Worm (Caenorhabditis elegans) whole organism, L1 larva: Measurements from ENCODE around the gene F17A2.13.

Experiments
- C04F5.9 ChIP-seq: sonication (generic microtip); optimal IDR thresholded peaks from 2 replicates; lab custom pipeline; 2016; ENCODE audit warnings: missing genetic modification characterization, missing compliant biosample characterization
- F16B12.6 ChIP-seq: fragments of 150-350 bp; optimal IDR thresholded peaks from 2 replicates; lab custom pipeline; 2014; ENCODE audit warnings: missing biosample characterization, missing genetic modification characterization
- Y116A8C.19 ChIP-seq: sonication (generic microtip); optimal IDR thresholded peaks from 2 replicates; lab custom pipeline; 2016; ENCODE audit warnings: missing compliant biosample characterization, missing genetic modification characterization, borderline replicate concordance
- alr-1 ChIP-seq: fragments of 200-800 bp; sonication (Bioruptor generic); optimal IDR thresholded peaks from 2 replicates; lab custom pipeline; 2018; ENCODE audit warnings: borderline replicate concordance, mild to moderate bottlenecking, missing genetic modification characterization, missing compliant biosample characterization
- ceh-82 ChIP-seq, 3 experiments: fragments of 150-350 bp in 1 of 3; sonication (generic microtip) in 2 of 3; optimal IDR thresholded peaks; 2 replicates each; lab custom pipeline; 2014 to 2017; ENCODE audit warnings: missing biosample characterization in 3 of 3, missing genetic modification characterization in 3 of 3
- ceh-90 ChIP-seq: sonication (generic microtip); optimal IDR thresholded peaks from 2 replicates; lab custom pipeline; 2016; ENCODE audit warnings: missing genetic modification characterization, missing compliant biosample characterization
- ces-1 ChIP-seq: fragments of 150-350 bp; optimal IDR thresholded peaks from 2 replicates; lab custom pipeline; 2014; ENCODE audit warnings: missing biosample characterization, missing genetic modification reagents, missing genetic modification characterization
- dpl-1 ChIP-seq, 3 experiments: fragments of 150-350 bp in 2 of 3; sonication (generic microtip) in 1 of 3; optimal IDR thresholded peaks; 2 replicates each; lab custom pipeline; 2014 to 2017; ENCODE audit warnings: missing biosample characterization in 3 of 3, missing genetic modification characterization in 3 of 3, missing genetic modification reagents in 3 of 3
- efl-1 ChIP-seq, 4 experiments: fragments of 150-350 bp; optimal IDR thresholded peaks in 3 of 4; peaks in 1 of 4; 1 replicate in 1 of 4; 2 replicates in 3 of 4; lab custom pipeline; 2014; ENCODE audit warnings: missing biosample characterization in 2 of 4, missing genetic modification characterization in 2 of 4, missing genetic modification reagents in 2 of 4
- efl-3 ChIP-seq: fragments of 200-800 bp; sonication (Bioruptor generic); optimal IDR thresholded peaks from 2 replicates; lab custom pipeline; 2018; ENCODE audit warnings: mild to moderate bottlenecking, missing genetic modification characterization, missing compliant biosample characterization
- egl-27 ChIP-seq, 2 experiments: fragments of 150-350 bp in 1 of 2; sonication (generic microtip); optimal IDR thresholded peaks; 3 replicates each; lab custom pipeline; 2017 to 2018; ENCODE audit warnings: missing biosample characterization in 2 of 2, missing genetic modification characterization in 2 of 2, missing genetic modification reagents in 2 of 2
- fkh-4 ChIP-seq: sonication (generic microtip); optimal IDR thresholded peaks from 2 replicates; lab custom pipeline; 2016; ENCODE audit warnings: missing compliant biosample characterization, missing genetic modification characterization, borderline replicate concordance
- fkh-8 ChIP-seq: sonication (generic microtip); optimal IDR thresholded peaks from 2 replicates; lab custom pipeline; 2016; ENCODE audit warnings: mild to moderate bottlenecking, missing genetic modification characterization, missing compliant biosample characterization
- fos-1 ChIP-seq: fragments of 150-350 bp; optimal IDR thresholded peaks from 2 replicates; lab custom pipeline; 2014; ENCODE audit warnings: missing biosample characterization, missing genetic modification characterization
- hlh-4 ChIP-seq: sonication (generic microtip); optimal IDR thresholded peaks from 2 replicates; lab custom pipeline; 2016; ENCODE audit warnings: mild to moderate bottlenecking, missing genetic modification characterization, missing compliant biosample characterization
- lin-14 ChIP-seq: fragments of 200-800 bp; sonication (Bioruptor generic); optimal IDR thresholded peaks from 2 replicates; lab custom pipeline; 2018; ENCODE audit warnings: mild to moderate bottlenecking, missing genetic modification characterization, moderate library complexity, missing compliant biosample characterization
- lin-15B ChIP-seq: fragments of 150-350 bp; sonication (generic microtip); optimal IDR thresholded peaks from 3 replicates; lab custom pipeline; 2014; ENCODE audit warnings: missing biosample characterization, missing genetic modification characterization
- lsy-2 ChIP-seq, 2 experiments: fragments of 150-350 bp; optimal IDR thresholded peaks; 2 replicates each; lab custom pipeline; 2014; ENCODE audit warnings: missing biosample characterization in 2 of 2, missing genetic modification characterization in 2 of 2
- mdl-1 ChIP-seq, 2 experiments: fragments of 150-350 bp; optimal IDR thresholded peaks; 2 replicates each; lab custom pipeline; 2014 to 2017; ENCODE audit warnings: missing biosample characterization in 2 of 2, missing genetic modification characterization in 2 of 2, inconsistent platforms in 1 of 2
- nhr-84 ChIP-seq: sonication (generic microtip); optimal IDR thresholded peaks from 2 replicates; lab custom pipeline; 2017; ENCODE audit warnings: missing biosample characterization, missing genetic modification characterization
- nhr-90 ChIP-seq: sonication (generic microtip); optimal IDR thresholded peaks from 2 replicates; lab custom pipeline; 2016; ENCODE audit warnings: mild to moderate bottlenecking, missing genetic modification characterization, missing compliant biosample characterization; ENCODE audit not compliant: poor library complexity
- pag-3 ChIP-seq: sonication (generic microtip); optimal IDR thresholded peaks from 2 replicates; lab custom pipeline; 2017; ENCODE audit warnings: missing genetic modification characterization, mild to moderate bottlenecking, missing compliant biosample characterization, antibody characterized with exemption, borderline replicate concordance; ENCODE audit not compliant: insufficient read depth
- skn-1 ChIP-seq: fragments of 150-350 bp; optimal IDR thresholded peaks from 2 replicates; lab custom pipeline; 2014; ENCODE audit warnings: missing biosample characterization, missing genetic modification characterization
- snpc-4 ChIP-seq: fragments of 150-350 bp; optimal IDR thresholded peaks from 2 replicates; lab custom pipeline; 2014; ENCODE audit warnings: missing biosample characterization, missing genetic modification characterization
- snu-23 ChIP-seq: sonication (generic microtip); optimal IDR thresholded peaks from 2 replicates; lab custom pipeline; 2016; ENCODE audit warnings: missing genetic modification characterization, missing compliant biosample characterization
- sptf-1 ChIP-seq: fragments of 150-350 bp; optimal IDR thresholded peaks from 2 replicates; lab custom pipeline; 2014; ENCODE audit warnings: missing biosample characterization, missing genetic modification characterization
- sup-37 ChIP-seq: fragments of 200-800 bp; sonication (Bioruptor generic); optimal IDR thresholded peaks from 2 replicates; lab custom pipeline; 2018; ENCODE audit warnings: mild to moderate bottlenecking, missing genetic modification characterization, missing compliant biosample characterization
- tlp-1 ChIP-seq: fragments of 150-350 bp; optimal IDR thresholded peaks from 2 replicates; lab custom pipeline; 2014; ENCODE audit warnings: missing biosample characterization, missing genetic modification characterization
- unc-130 ChIP-seq: fragments of 150-350 bp; optimal IDR thresholded peaks from 2 replicates; lab custom pipeline; 2017; ENCODE audit warnings: missing biosample characterization, missing genetic modification characterization, inconsistent platforms
- zag-1 ChIP-seq: fragments of 150-350 bp; optimal IDR thresholded peaks from 2 replicates; lab custom pipeline; 2014; ENCODE audit warnings: missing biosample characterization, missing genetic modification characterization
- zip-4 ChIP-seq: fragments of 200-800 bp; sonication (Bioruptor generic); optimal IDR thresholded peaks from 2 replicates; lab custom pipeline; 2018; ENCODE audit warnings: mild to moderate bottlenecking, missing genetic modification characterization, moderate library complexity, missing compliant biosample characterization
- ztf-11 ChIP-seq, 2 experiments: sonication (generic microtip); optimal IDR thresholded peaks; 2 replicates each; lab custom pipeline; 2016 to 2017; ENCODE audit warnings: missing genetic modification characterization in 2 of 2, missing biosample characterization in 1 of 2, missing compliant biosample characterization in 1 of 2

The F17A2.13 gene

DNA sequence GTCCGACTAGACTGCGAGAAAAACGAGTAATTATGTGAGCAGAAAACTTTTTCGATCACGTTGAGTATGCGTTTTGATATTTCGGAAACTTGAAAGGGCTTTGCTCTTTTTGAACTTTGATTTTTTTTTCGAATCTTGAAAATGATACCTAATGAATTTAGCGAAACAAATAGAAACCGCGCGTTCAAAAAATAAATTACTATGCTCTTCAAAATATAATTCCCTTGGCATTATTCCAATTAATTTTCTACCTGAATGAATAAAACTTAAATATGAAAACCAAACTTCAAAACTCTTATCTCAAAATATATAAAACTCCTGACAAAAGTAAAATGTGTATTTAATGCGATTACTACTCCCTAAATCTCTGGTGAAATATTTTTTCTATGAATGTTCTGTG, 6.2 kb upstream of the F17A2.13 start, which contains the start of gene xtr-2:
xtr-2 (plus strand) TSS at position 301 of the 400 bp plus-strand sequence.
- TF ChIP-seq mdl-1 (tag; optimal IDR thresholded peaks at IDR 0.05; lab: Kevin White, UChicago) (no peak), fkh-4 (tag; lab: Kevin White, UChicago) (no peak), fkh-8 (tag; lab: Kevin White, UChicago) (no peak), tlp-1 (no peak), ceh-82 (tag; optimal IDR thresholded peaks at IDR 0.05; lab: Kevin White, UChicago) (no peak), sup-37 (GFP tag; lab: Kevin White, UChicago) (no peak), ztf-11 (tag; optimal IDR thresholded peaks at IDR 0.05; lab: Kevin White, UChicago) (no peak), fos-1 (tag; lab: Kevin White, UChicago) (no peak)
- TF ChIP-seq, all 84 proteins: peak for 0

DNA sequence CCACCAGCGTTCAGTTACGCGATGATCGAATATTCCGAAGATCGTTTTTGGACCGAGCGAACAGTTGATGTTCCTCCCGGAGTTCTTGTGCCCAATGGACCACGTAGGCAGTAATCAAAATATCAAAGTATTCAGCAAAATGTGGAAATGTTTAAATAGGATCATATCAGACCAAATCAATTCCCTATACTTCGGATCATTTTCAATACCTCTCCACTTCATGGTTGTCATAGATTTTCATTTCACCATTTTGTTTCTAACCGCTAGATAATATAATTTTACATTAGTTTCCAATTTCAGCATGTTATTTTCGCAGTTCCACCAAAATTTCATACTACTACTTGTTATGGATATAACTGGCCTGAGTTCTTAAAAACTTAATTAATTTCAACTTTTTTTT, 3.9 kb upstream of the F17A2.13 start:
- TF ChIP-seq pag-3 (tag; lab: Kevin White, UChicago) (no peak), unc-130 (tag; lab: Kevin White, UChicago) (no peak), alr-1 (tag; lab: Kevin White, UChicago) (no peak), Y116A8C.19 (no peak), nhr-84 (tag; lab: Kevin White, UChicago) (no peak), C04F5.9 (tag; lab: Kevin White, UChicago) (no peak), lin-14 (GFP tag; lab: Kevin White, UChicago) (no peak), snu-23 (no peak), mdl-1 (tag; optimal IDR thresholded peaks at IDR 0.05; lab: Kevin White, UChicago) (no peak), ceh-90 (tag; lab: Kevin White, UChicago) (no peak), efl-3 (GFP tag; lab: Kevin White, UChicago) (no peak), zip-4 (GFP tag; lab: Kevin White, UChicago) (no peak), lsy-2 (tag; optimal IDR thresholded peaks at IDR 0.05; lab: Kevin White, UChicago) (no peak), dpl-1 (GFP tag; optimal IDR thresholded peaks at IDR 0.05; lab: Kevin White, UChicago) (no peak), nhr-90 (tag; lab: Kevin White, UChicago) (no peak)
- TF ChIP-seq, all 84 proteins: peak for 0

DNA sequence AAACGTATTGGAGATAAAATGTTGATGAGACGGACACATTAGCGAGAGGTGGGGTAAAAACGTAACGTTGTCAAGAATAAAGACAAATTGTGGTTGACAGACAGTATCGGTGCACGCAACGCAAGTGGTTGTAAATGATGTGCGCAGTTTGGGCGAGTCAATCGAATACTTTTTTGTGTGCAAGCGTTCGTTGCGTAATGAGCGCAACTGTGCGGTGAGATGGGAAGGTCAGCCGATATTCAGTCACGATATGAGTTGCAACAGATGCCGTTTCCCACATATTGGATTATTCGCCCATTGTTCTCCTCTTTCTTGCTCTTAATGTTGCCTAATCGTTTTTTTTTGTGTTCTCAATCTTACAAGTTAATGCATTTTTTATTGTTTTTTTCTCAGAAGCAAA, 720 bp upstream of the F17A2.13 start, which contains the start of gene ceh-40:
ceh-40 (minus strand) TSS at position 41 of the 400 bp plus-strand sequence.
- TF ChIP-seq snpc-4 (tag; lab: Kevin White, UChicago): no peak
- no peak for TF ChIP-seq ces-1 (GFP tag; lab: Kevin White, UChicago)
- TF ChIP-seq lin-15B (tag; lab: Kevin White, UChicago): no peak
- no peak for TF ChIP-seq sptf-1 (tag; lab: Kevin White, UChicago)
- TF ChIP-seq egl-27 (tag; optimal IDR thresholded peaks at IDR 0.05; lab: Kevin White, UChicago): no peak
- TF ChIP-seq skn-1 (tag; lab: Kevin White, UChicago): no peak

DNA sequence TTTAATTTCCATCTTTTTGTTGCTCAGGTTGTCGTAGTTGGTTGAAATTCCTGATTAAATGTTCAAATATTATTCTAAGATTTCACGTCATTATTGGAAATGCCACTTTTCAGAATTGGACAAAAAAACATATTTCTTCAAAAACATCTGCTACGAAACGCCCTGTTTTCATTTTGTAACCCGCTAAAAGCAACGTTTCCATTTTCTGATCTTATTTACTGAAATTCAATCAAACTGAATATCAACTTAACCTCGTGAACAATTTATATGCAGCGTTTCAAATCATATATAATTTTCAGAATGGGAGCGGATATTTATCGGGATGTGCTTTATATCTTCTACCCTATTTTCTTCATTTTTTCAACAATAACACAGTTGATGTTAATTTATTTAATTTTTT, 2.0 kb downstream of the F17A2.13 start, which contains the start of gene srd-40:
srd-40 (plus strand) TSS at position 301 of the 400 bp plus-strand sequence.
- TF ChIP-seq fkh-8 (tag; lab: Kevin White, UChicago) (peak; percentile 44), hlh-4 (tag; lab: Kevin White, UChicago) (peak; percentile 19), zag-1 (no peak)

DNA sequence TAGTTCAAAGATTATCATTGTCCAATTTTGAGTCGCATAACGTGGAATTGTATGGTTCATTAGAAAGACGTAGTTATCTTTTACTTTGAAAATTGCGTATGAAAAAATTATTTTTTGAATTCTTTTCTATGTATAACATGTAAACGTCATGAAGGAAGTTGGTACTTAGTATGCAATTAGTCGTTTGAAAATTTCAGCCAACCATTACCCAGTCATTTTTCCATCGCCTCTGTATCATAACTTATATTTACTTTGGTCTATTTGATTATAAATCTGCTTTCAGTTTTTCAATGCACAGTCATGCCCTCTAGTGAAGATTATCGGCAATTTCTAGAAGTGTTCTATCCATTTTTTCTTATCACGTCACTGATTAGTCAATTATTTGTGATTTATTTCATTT, 5.0 kb downstream of the F17A2.13 start, which contains the start of gene srd-41:
srd-41 (plus strand) TSS at position 301 of the 400 bp plus-strand sequence.
- TF ChIP-seq Y116A8C.19 (no peak), zag-1 (no peak), efl-1 (optimal IDR thresholded peaks at IDR 0.05; lab: Kevin White, UChicago) (no peak), efl-1 (GFP tag; optimal IDR thresholded peaks at IDR 0.05 in 1 of 2; lab: Kevin White, UChicago) (no peak), F16B12.6 (tag; lab: Kevin White, UChicago) (no peak), nhr-84 (tag; lab: Kevin White, UChicago) (no peak)
